Worm (Caenorhabditis elegans) whole organism, mixed stage, embryonic: ENCODE measurements around the gene C30H6.9.
A peak's percentile ranks its signal among the peaks of the same experiment; 100 is the strongest.

ENCODE experiments used
- M03D4.4 ChIP-seq: sonication (generic microtip); optimal IDR thresholded peaks from 2 replicates; lab custom pipeline; 2017; ENCODE audit warnings: mild to moderate bottlenecking, missing genetic modification characterization, missing compliant biosample characterization
- bed-3 ChIP-seq: fragments of 200-800 bp; sonication (Bioruptor generic); optimal IDR thresholded peaks from 3 replicates; lab custom pipeline; 2018; ENCODE audit warnings: mild to moderate bottlenecking, missing genetic modification characterization, moderate library complexity, missing compliant biosample characterization
- blmp-1 ChIP-seq: fragments of 150-350 bp; optimal IDR thresholded peaks from 2 replicates; lab custom pipeline; 2014; ENCODE audit warnings: missing biosample characterization, missing genetic modification characterization
- ceh-39 ChIP-seq: fragments of 150-350 bp; optimal IDR thresholded peaks from 2 replicates; lab custom pipeline; 2014; ENCODE audit warnings: missing biosample characterization, missing genetic modification characterization
- ceh-43 ChIP-seq: fragments of 200-800 bp; sonication (Bioruptor generic); optimal IDR thresholded peaks from 2 replicates; lab custom pipeline; 2018; ENCODE audit warnings: mild to moderate bottlenecking, missing genetic modification characterization, moderate library complexity, missing compliant biosample characterization
- ceh-83 ChIP-seq: fragments of 200-800 bp; sonication (Bioruptor generic); optimal IDR thresholded peaks from 2 replicates; lab custom pipeline; 2018; ENCODE audit warnings: mild to moderate bottlenecking, missing genetic modification characterization, missing compliant biosample characterization
- ces-1 ChIP-seq: fragments of 150-350 bp; optimal IDR thresholded peaks from 2 replicates; lab custom pipeline; 2014; ENCODE audit warnings: missing biosample characterization, missing genetic modification reagents, missing genetic modification characterization
- drap-1 ChIP-seq: fragments of 200-800 bp; sonication (Bioruptor generic); optimal IDR thresholded peaks from 3 replicates; lab custom pipeline; 2018; ENCODE audit warnings: mild to moderate bottlenecking, missing genetic modification characterization, missing compliant biosample characterization
- elt-1 ChIP-seq: sonication (generic microtip); optimal IDR thresholded peaks from 2 replicates; lab custom pipeline; 2017; ENCODE audit warnings: missing genetic modification characterization, mild to moderate bottlenecking, missing compliant biosample characterization, antibody characterized with exemption, moderate library complexity, borderline replicate concordance; ENCODE audit not compliant: insufficient read depth
- elt-3 ChIP-seq: fragments of 150-350 bp; optimal IDR thresholded peaks from 2 replicates; lab custom pipeline; 2014; ENCODE audit warnings: missing biosample characterization, missing genetic modification characterization
- flh-1 ChIP-seq: fragments of 200-800 bp; sonication (Bioruptor generic); optimal IDR thresholded peaks from 2 replicates; lab custom pipeline; 2018; ENCODE audit warnings: mild to moderate bottlenecking, missing genetic modification characterization, moderate library complexity, missing compliant biosample characterization
- ham-2 ChIP-seq: fragments of 200-800 bp; sonication (Bioruptor generic); optimal IDR thresholded peaks from 2 replicates; lab custom pipeline; 2018; ENCODE audit warnings: mild to moderate bottlenecking, missing genetic modification characterization, missing compliant biosample characterization
- hlh-1 ChIP-seq: fragments of 150-350 bp; optimal IDR thresholded peaks from 2 replicates; lab custom pipeline; 2014; ENCODE audit warnings: missing biosample characterization, missing genetic modification reagents, missing genetic modification characterization
- lin-13 ChIP-seq: fragments of 150-350 bp; optimal IDR thresholded peaks from 2 replicates; lab custom pipeline; 2014; ENCODE audit warnings: missing biosample characterization, missing genetic modification characterization
- lin-32 ChIP-seq: fragments of 200-800 bp; sonication (Bioruptor generic); optimal IDR thresholded peaks from 2 replicates; lab custom pipeline; 2018; ENCODE audit warnings: mild to moderate bottlenecking, missing genetic modification characterization, missing compliant biosample characterization
- mep-1 ChIP-seq: fragments of 150-350 bp; optimal IDR thresholded peaks from 2 replicates; lab custom pipeline; 2017; ENCODE audit warnings: missing biosample characterization, missing genetic modification reagents, missing genetic modification characterization, inconsistent platforms
- mls-2 ChIP-seq: sonication (generic microtip); optimal IDR thresholded peaks from 2 replicates; lab custom pipeline; 2016; ENCODE audit warnings: mild to moderate bottlenecking, missing genetic modification characterization, moderate library complexity, missing compliant biosample characterization
- nhr-12 ChIP-seq: fragments of 150-350 bp; optimal IDR thresholded peaks from 2 replicates; lab custom pipeline; 2014; ENCODE audit warnings: missing biosample characterization, missing genetic modification characterization
- nhr-2 ChIP-seq: fragments of 150-350 bp; optimal IDR thresholded peaks from 2 replicates; lab custom pipeline; 2014; ENCODE audit warnings: missing biosample characterization, missing genetic modification characterization
- nhr-237 ChIP-seq: fragments of 150-350 bp; optimal IDR thresholded peaks from 2 replicates; lab custom pipeline; 2014; ENCODE audit warnings: missing biosample characterization, missing genetic modification characterization
- nhr-28 ChIP-seq: fragments of 150-350 bp; optimal IDR thresholded peaks from 2 replicates; lab custom pipeline; 2014; ENCODE audit warnings: missing biosample characterization, missing genetic modification characterization
- nhr-76 ChIP-seq: sonication (generic microtip); optimal IDR thresholded peaks from 2 replicates; lab custom pipeline; 2017; ENCODE audit warnings: missing biosample characterization, missing genetic modification characterization
- pha-4 ChIP-seq: fragments of 150-350 bp; optimal IDR thresholded peaks from 2 replicates; lab custom pipeline; 2018; ENCODE audit warnings: missing biosample characterization, missing genetic modification reagents, missing genetic modification characterization
- snpc-4 ChIP-seq: fragments of 150-350 bp; optimal IDR thresholded peaks from 2 replicates; lab custom pipeline; 2014; ENCODE audit warnings: missing biosample characterization, missing genetic modification characterization
- sptf-1 ChIP-seq: sonication (generic microtip); optimal IDR thresholded peaks from 2 replicates; lab custom pipeline; 2017; ENCODE audit warnings: mild to moderate bottlenecking, missing genetic modification characterization, moderate library complexity, missing compliant biosample characterization
- tbx-8 ChIP-seq: fragments of 200-800 bp; sonication (Bioruptor generic); optimal IDR thresholded peaks from 2 replicates; lab custom pipeline; 2018; ENCODE audit warnings: mild to moderate bottlenecking, missing genetic modification characterization, moderate library complexity, missing compliant biosample characterization
- unc-39 ChIP-seq: fragments of 150-350 bp; optimal IDR thresholded peaks from 2 replicates; lab custom pipeline; 2014; ENCODE audit warnings: missing biosample characterization, missing genetic modification characterization
- unc-62 ChIP-seq: fragments of 150-350 bp; optimal IDR thresholded peaks from 2 replicates; lab custom pipeline; 2014; ENCODE audit warnings: missing biosample characterization, missing genetic modification reagents, missing genetic modification characterization
- zip-8 ChIP-seq: fragments of 150-350 bp; optimal IDR thresholded peaks from 2 replicates; lab custom pipeline; 2014; ENCODE audit warnings: missing biosample characterization, missing genetic modification characterization
- ztf-11 ChIP-seq: fragments of 150-350 bp; optimal IDR thresholded peaks from 2 replicates; lab custom pipeline; 2014; ENCODE audit warnings: missing biosample characterization, missing genetic modification characterization

The C30H6.9 gene

DNA sequence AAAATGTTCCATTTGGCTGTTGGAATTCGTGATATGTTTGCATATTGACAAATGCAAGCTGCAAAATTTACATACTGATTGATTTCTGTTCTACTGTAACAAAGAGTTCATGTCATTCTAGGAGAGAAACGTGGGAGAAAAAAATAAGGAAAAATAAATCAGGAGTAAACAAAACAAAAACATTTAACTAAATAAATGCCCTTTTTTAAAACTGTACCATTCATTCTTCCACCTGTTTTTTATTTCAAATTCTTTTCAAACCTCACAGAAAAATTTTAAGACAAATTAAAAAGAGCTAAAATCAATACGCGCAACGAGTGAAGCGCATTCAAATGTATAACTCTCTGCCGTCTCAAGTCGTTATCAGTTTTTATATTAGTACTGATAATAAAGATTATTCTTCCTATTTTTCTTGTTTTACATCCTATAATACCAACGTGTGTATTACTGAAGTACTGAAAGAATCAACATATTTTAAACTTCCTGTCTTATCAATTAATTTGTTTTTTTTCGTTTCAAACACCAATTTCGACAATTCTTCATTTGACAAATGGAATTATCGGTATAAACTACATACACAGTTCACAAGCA is 41.0 kb downstream of the C30H6.9 start, which contains the start of gene C49C3.10:
Gene C49C3.10, minus strand, starts transcription at position 51 of the 591 bp plus-strand sequence.
- TF ChIP-seq M03D4.4 (no peak), sptf-1 (no peak), nhr-28 (tag; lab: Kevin White, UChicago) (no peak), ham-2 (GFP tag; lab: Kevin White, UChicago) (no peak), ceh-43 (GFP tag; lab: Kevin White, UChicago) (no peak), blmp-1 (tag; lab: Kevin White, UChicago) (no peak), zip-8 (tag; lab: Kevin White, UChicago) (no peak), lin-13 (tag; lab: Kevin White, UChicago) (no peak), ceh-39 (tag; lab: Kevin White, UChicago) (no peak), elt-3 (tag; lab: Kevin White, UChicago) (no peak), ztf-11 (tag; lab: Kevin White, UChicago) (no peak), lin-32 (GFP tag; lab: Kevin White, UChicago) (no peak), nhr-76 (no peak), elt-1 (tag; lab: Kevin White, UChicago) (no peak), mep-1 (tag; lab: Kevin White, UChicago) (no peak), drap-1 (no peak)

DNA sequence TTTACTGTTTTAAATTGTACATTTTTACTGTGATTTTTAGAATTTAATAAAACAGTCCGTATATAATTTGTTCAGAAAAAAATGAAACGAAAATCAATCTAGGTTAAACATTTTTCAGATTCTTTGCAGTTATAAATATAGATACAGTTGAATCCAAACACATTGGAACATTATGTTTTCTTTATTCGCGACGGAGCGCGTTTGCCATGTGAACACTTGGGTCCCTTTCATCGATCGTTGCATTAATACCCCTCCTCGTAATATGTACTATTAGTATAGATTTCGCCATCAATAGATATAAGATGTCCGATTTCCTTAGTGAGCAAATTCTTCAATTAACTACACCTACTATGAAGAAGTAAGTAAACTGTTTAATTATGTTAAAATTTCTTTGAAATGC is 44.9 kb downstream of the C30H6.9 start, which contains the start of gene C49C3.8:
Gene C49C3.8, plus strand, starts transcription at position 173 of the 400 bp plus-strand sequence.
- TF ChIP-seq ces-1 (GFP tag; lab: Kevin White, UChicago): peak; percentile 43
- no peak for TF ChIP-seq unc-39
- peak; percentile 59 for TF ChIP-seq ceh-39 (tag; lab: Kevin White, UChicago)
- no peak for TF ChIP-seq lin-32 (GFP tag; lab: Kevin White, UChicago)
- TF ChIP-seq ceh-83 (GFP tag; lab: Kevin White, UChicago): no peak
- TF ChIP-seq hlh-1 (tag; lab: Kevin White, UChicago): peak; percentile 53
- no peak for TF ChIP-seq drap-1
- TF ChIP-seq snpc-4 (tag; lab: Kevin White, UChicago): no peak

DNA sequence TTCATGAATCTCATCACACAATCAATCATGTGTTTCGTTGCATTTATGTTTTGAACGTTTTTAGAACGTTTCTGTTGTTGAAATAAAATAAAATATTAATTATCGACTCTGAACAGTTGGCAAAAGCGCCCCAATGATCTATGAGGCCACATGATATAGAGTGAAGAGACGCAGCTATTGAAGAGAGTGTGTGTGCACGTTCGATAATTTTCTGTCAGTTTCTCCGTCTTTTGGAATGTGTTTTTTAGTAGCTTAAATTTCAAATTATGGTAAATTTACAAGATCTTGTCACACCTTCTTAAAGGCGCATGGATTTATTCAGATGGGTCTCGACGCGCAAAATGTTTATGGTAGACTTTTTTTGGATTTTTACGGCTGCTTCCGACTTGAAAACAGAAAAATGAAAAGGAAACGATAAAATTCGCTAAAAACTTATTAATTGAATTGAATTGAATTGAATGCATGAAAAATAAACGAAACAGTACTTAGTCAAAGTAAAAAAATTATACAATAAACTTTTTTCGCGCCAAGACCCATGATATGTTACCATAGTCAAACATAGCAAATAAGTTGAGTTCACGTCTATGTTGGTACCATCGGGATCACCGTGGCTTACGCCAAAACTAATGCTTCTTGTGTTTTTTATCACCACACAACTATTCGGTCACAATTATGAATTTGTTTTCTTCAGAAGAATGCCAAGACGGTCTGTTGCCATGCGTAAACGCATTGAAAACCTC is 46.3 kb downstream of the C30H6.9 start, which contains the start of gene C49C3.15:
Gene C49C3.15, plus strand, starts transcription at position 690 of the 740 bp plus-strand sequence.
- no peak for TF ChIP-seq zip-8 (tag; lab: Kevin White, UChicago)
- peak; percentile 35 for TF ChIP-seq unc-62
- TF ChIP-seq nhr-237 (tag; lab: Kevin White, UChicago): no peak
- peak; percentile 46 for TF ChIP-seq hlh-1 (tag; lab: Kevin White, UChicago)
- no peak for TF ChIP-seq bed-3 (GFP tag; lab: Kevin White, UChicago)
- TF ChIP-seq nhr-28 (tag; lab: Kevin White, UChicago): no peak
- TF ChIP-seq elt-1 (tag; lab: Kevin White, UChicago): no peak
- peak; percentile 31 for TF ChIP-seq ces-1 (GFP tag; lab: Kevin White, UChicago)
- TF ChIP-seq nhr-2 (tag; lab: Kevin White, UChicago): no peak
- no peak for TF ChIP-seq tbx-8 (GFP tag; lab: Kevin White, UChicago)
- TF ChIP-seq ceh-43 (GFP tag; lab: Kevin White, UChicago): peak; percentile 23
- no peak for TF ChIP-seq nhr-12 (tag; lab: Kevin White, UChicago)
- TF ChIP-seq mls-2: no peak
- peak; percentile 40 for TF ChIP-seq mep-1 (tag; lab: Kevin White, UChicago)
- TF ChIP-seq flh-1 (GFP tag; lab: Kevin White, UChicago): no peak
- TF ChIP-seq snpc-4 (tag; lab: Kevin White, UChicago): no peak
- no peak for TF ChIP-seq ham-2 (GFP tag; lab: Kevin White, UChicago)
- TF ChIP-seq ceh-39 (tag; lab: Kevin White, UChicago): peak; percentile 69
- TF ChIP-seq ceh-83 (GFP tag; lab: Kevin White, UChicago): no peak
- no peak for TF ChIP-seq blmp-1 (tag; lab: Kevin White, UChicago)
- no peak for TF ChIP-seq drap-1
- TF ChIP-seq pha-4 (tag; lab: Kevin White, UChicago): peak; percentile 18

DNA sequence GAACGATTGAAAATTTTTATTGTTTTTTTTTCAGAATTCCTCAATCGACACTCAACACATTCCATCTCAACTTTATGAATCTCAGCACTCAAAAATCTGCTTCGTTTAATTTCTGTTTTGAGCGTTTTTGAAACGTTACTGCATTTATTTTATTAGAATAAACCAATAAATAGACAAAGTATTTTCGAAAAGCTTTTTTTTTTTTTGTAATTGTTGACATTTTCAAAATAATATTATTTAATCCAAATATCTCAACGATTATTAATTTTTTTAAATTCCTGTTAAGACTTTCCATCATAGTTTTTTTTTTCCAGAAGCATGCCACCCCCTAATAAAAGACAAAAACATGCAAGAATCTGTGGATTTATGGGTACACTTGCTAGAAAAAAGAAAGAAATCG is 47.7 kb downstream of the C30H6.9 start, which contains the start of gene C49C3.7:
Gene C49C3.7, plus strand, starts transcription at position 301 of the 400 bp plus-strand sequence.
- no peak for TF ChIP-seq nhr-76
